Fruit fly (Drosophila melanogaster) whole organism, adult: ENCODE measurements around the gene Lcp65Ab2.

Source experiments
- CG11617 ChIP-seq: fragments of 200-800 bp; sonication (Bioruptor generic); optimal IDR thresholded peaks from 2 replicates; lab custom pipeline; 2017; ENCODE audit warnings: mild to moderate bottlenecking, missing biosample characterization, missing genetic modification reagents, missing genetic modification characterization
- CG12768 ChIP-seq: fragments of 200-800 bp; sonication (Bioruptor generic); optimal IDR thresholded peaks from 2 replicates; lab custom pipeline; 2017; ENCODE audit warnings: missing biosample characterization, missing genetic modification characterization, mild to moderate bottlenecking, moderate library complexity, missing genetic modification reagents
- CG14711 ChIP-seq: fragments of 200-800 bp; sonication (Bioruptor generic); optimal IDR thresholded peaks from 2 replicates; lab custom pipeline; 2018; ENCODE audit warnings: missing biosample characterization, mild to moderate bottlenecking, missing genetic modification characterization, moderate library complexity
- CG1620 ChIP-seq: fragments of 200-800 bp; sonication (Bioruptor generic); optimal IDR thresholded peaks from 2 replicates; lab custom pipeline; 2016; ENCODE audit warnings: missing biosample characterization, missing genetic modification characterization
- CG33017 ChIP-seq: fragments of 200-800 bp; sonication (Bioruptor generic); optimal IDR thresholded peaks from 2 replicates; lab custom pipeline; 2018; ENCODE audit warnings: missing biosample characterization, mild to moderate bottlenecking, missing genetic modification characterization, moderate library complexity
- CG5204 ChIP-seq: fragments of 200-800 bp; sonication (Bioruptor generic); optimal IDR thresholded peaks from 2 replicates; lab custom pipeline; 2016; ENCODE audit warnings: missing biosample characterization, missing genetic modification characterization
- CG7045 ChIP-seq: fragments of 200-800 bp; sonication (Bioruptor generic); optimal IDR thresholded peaks from 2 replicates; lab custom pipeline; 2017; ENCODE audit warnings: missing biosample characterization, mild to moderate bottlenecking, missing genetic modification characterization
- CG7101 ChIP-seq: fragments of 200-800 bp; sonication (Bioruptor generic); optimal IDR thresholded peaks from 2 replicates; lab custom pipeline; 2018; ENCODE audit warnings: missing biosample characterization, mild to moderate bottlenecking, missing genetic modification characterization, moderate library complexity
- Clk ChIP-seq: fragments of 200-800 bp; sonication (Bioruptor generic); optimal IDR thresholded peaks from 2 replicates; lab custom pipeline; 2017; ENCODE audit warnings: missing biosample characterization, missing genetic modification characterization
- Crg-1 ChIP-seq: fragments of 200-800 bp; sonication (Bioruptor generic); optimal IDR thresholded peaks from 2 replicates; lab custom pipeline; 2016; ENCODE audit warnings: missing biosample characterization, missing genetic modification characterization
- Hr96 ChIP-seq: fragments of 200-800 bp; sonication (Bioruptor generic); optimal IDR thresholded peaks from 2 replicates; lab custom pipeline; 2016; ENCODE audit warnings: missing biosample characterization, missing genetic modification characterization
- Mnt ChIP-seq: fragments of 200-800 bp; sonication (Bioruptor generic); optimal IDR thresholded peaks from 2 replicates; lab custom pipeline; 2016; ENCODE audit warnings: missing biosample characterization, mild to moderate bottlenecking, missing genetic modification characterization
- bab1 ChIP-seq: fragments of 200-800 bp; sonication (Bioruptor generic); optimal IDR thresholded peaks from 3 replicates; lab custom pipeline; 2019; ENCODE audit warnings: missing biosample characterization, mild to moderate bottlenecking, missing genetic modification characterization, moderate library complexity
- cic ChIP-seq: fragments of 200-800 bp; sonication (Bioruptor generic); optimal IDR thresholded peaks from 2 replicates; lab custom pipeline; 2017; ENCODE audit warnings: missing biosample characterization, mild to moderate bottlenecking, missing genetic modification characterization, moderate library complexity
- cnc ChIP-seq, 2 experiments: fragments of >200 bp; optimal IDR thresholded peaks; 2 replicates each; lab custom pipeline; 2017
- kay ChIP-seq: fragments of 200-800 bp; sonication (Bioruptor generic); peaks from one replicate; lab custom pipeline; 2016; ENCODE audit warnings: missing biosample characterization, missing genetic modification characterization, borderline replicate concordance
- ovo ChIP-seq: fragments of 200-800 bp; sonication (Bioruptor generic); optimal IDR thresholded peaks from 2 replicates; lab custom pipeline; 2016; ENCODE audit warnings: missing biosample characterization, missing genetic modification characterization
- pad ChIP-seq: fragments of 200-800 bp; sonication (Bioruptor generic); optimal IDR thresholded peaks from 3 replicates; lab custom pipeline; 2017; ENCODE audit warnings: missing biosample characterization, missing genetic modification characterization, mild to moderate bottlenecking, moderate library complexity, missing genetic modification reagents
- tj ChIP-seq: fragments of 200-800 bp; sonication (Bioruptor generic); optimal IDR thresholded peaks from 3 replicates; lab custom pipeline; 2017; ENCODE audit warnings: missing biosample characterization, mild to moderate bottlenecking, missing genetic modification characterization, moderate library complexity
- toe ChIP-seq: fragments of 200-800 bp; sonication (Bioruptor generic); optimal IDR thresholded peaks from 2 replicates; lab custom pipeline; 2016; ENCODE audit warnings: missing biosample characterization, missing genetic modification characterization

Lcp65Ab2 gene

dm6 chr3L:6192822-6193555 is 46.5 kb downstream of the Lcp65Ab2 start, which contains the start of the genes Sf3b6 and Tnpo:
Gene Sf3b6, minus strand, starts transcription at chr3L:6193179.
Gene Tnpo, plus strand, starts transcription at chr3L:6193480.
- TF ChIP-seq CG33017 (peak; percentile 75), CG12768 (GFP tag; lab: Kevin White, UChicago) (peak; percentile 84), tj (GFP tag; lab: Kevin White, UChicago) (peak; percentile 67), CG1620 (peak; percentile 84), CG14711 (tag; lab: Kevin White, UChicago) (peak; percentile 72), Mnt (GFP tag; lab: Kevin White, UChicago) (peak; percentile 52), Crg-1 (peak; percentile 74), CG5204 (peak; percentile 78), pad (GFP tag; lab: Kevin White, UChicago) (peak; percentile 66), bab1 (GFP tag; lab: Kevin White, UChicago) (peak; percentile 70), Clk (GFP tag; lab: Kevin White, UChicago) (peak; percentile 79), Hr96 (GFP tag; lab: Kevin White, UChicago) (peak; percentile 78), CG7045 (peak; percentile 77), CG11617 (GFP tag; lab: Kevin White, UChicago) (peak; percentile 85), kay (GFP tag; lab: Kevin White, UChicago) (no peak), toe (GFP tag; lab: Kevin White, UChicago) (peak; percentile 90), cic (GFP tag; lab: Kevin White, UChicago) (no peak), CG7101 (peak; percentile 86), cnc (optimal IDR thresholded peaks at IDR 0.05; lab: Kevin White, UChicago) (no peak), ovo (GFP tag; lab: Kevin White, UChicago) (peak; percentile 73)

dm6 chr3L:6193556-6194114 is 47.2 kb downstream of the Lcp65Ab2 start:
- TF ChIP-seq ovo (GFP tag; lab: Kevin White, UChicago) (peak; percentile 21), CG12768 (GFP tag; lab: Kevin White, UChicago) (no peak)
